Worm (Caenorhabditis elegans) whole organism, L1 larva: Measurements from ENCODE around the gene ZK1010.5.
A peak's percentile ranks its signal among the peaks of the same experiment; 100 is the strongest.

Experiments
- C16A3.4 ChIP-seq: fragments of 150-350 bp; optimal IDR thresholded peaks from 2 replicates; lab custom pipeline; 2014; ENCODE audit warnings: missing biosample characterization, missing genetic modification characterization
- C34B4.2 ChIP-seq: sonication (generic microtip); optimal IDR thresholded peaks from 2 replicates; lab custom pipeline; 2017; ENCODE audit warnings: mild to moderate bottlenecking, missing genetic modification characterization, missing compliant biosample characterization
- F16B12.6 ChIP-seq: fragments of 150-350 bp; optimal IDR thresholded peaks from 2 replicates; lab custom pipeline; 2014; ENCODE audit warnings: missing biosample characterization, missing genetic modification characterization
- Y116A8C.19 ChIP-seq: sonication (generic microtip); optimal IDR thresholded peaks from 2 replicates; lab custom pipeline; 2016; ENCODE audit warnings: missing compliant biosample characterization, missing genetic modification characterization, borderline replicate concordance
- alr-1 ChIP-seq: fragments of 200-800 bp; sonication (Bioruptor generic); optimal IDR thresholded peaks from 2 replicates; lab custom pipeline; 2018; ENCODE audit warnings: borderline replicate concordance, mild to moderate bottlenecking, missing genetic modification characterization, missing compliant biosample characterization
- aly-2 ChIP-seq: fragments of 150-350 bp; optimal IDR thresholded peaks from 2 replicates; lab custom pipeline; 2014; ENCODE audit warnings: missing biosample characterization, missing genetic modification characterization
- ama-1 ChIP-seq: fragments of 150-350 bp; optimal IDR thresholded peaks from 2 replicates; lab custom pipeline; 2014
- blmp-1 ChIP-seq: fragments of 150-350 bp; optimal IDR thresholded peaks from 2 replicates; lab custom pipeline; 2014; ENCODE audit warnings: missing biosample characterization, missing genetic modification characterization
- ceh-88 ChIP-seq: fragments of 200-800 bp; sonication (Bioruptor generic); IDR thresholded peaks from 2 replicates; pipeline ENCODE4 v1.3.6; 2022; ENCODE audit warnings: missing genetic modification characterization, missing compliant biosample characterization
- dpl-1 ChIP-seq, 3 experiments: fragments of 150-350 bp in 2 of 3; sonication (generic microtip) in 1 of 3; optimal IDR thresholded peaks; 2 replicates each; lab custom pipeline; 2014 to 2017; ENCODE audit warnings: missing biosample characterization in 3 of 3, missing genetic modification characterization in 3 of 3, missing genetic modification reagents in 3 of 3
- dsc-1 ChIP-seq: sonication (generic microtip); optimal IDR thresholded peaks from 2 replicates; lab custom pipeline; 2016; ENCODE audit warnings: mild to moderate bottlenecking, missing genetic modification characterization, missing compliant biosample characterization
- efl-1 ChIP-seq, 4 experiments: fragments of 150-350 bp; optimal IDR thresholded peaks in 3 of 4; peaks in 1 of 4; 1 replicate in 1 of 4; 2 replicates in 3 of 4; lab custom pipeline; 2014; ENCODE audit warnings: missing biosample characterization in 2 of 4, missing genetic modification characterization in 2 of 4, missing genetic modification reagents in 2 of 4
- elt-2 ChIP-seq: sonication (generic microtip); optimal IDR thresholded peaks from 2 replicates; lab custom pipeline; 2016; ENCODE audit warnings: missing genetic modification characterization, mild to moderate bottlenecking, inconsistent platforms, missing compliant biosample characterization, missing genetic modification reagents
- elt-3 ChIP-seq, 6 experiments: fragments of 150-350 bp in 1 of 6; sonication (generic microtip); optimal IDR thresholded peaks; 2 replicates each; lab custom pipeline; 2017 to 2018; ENCODE audit warnings: missing biosample characterization in 6 of 6, missing genetic modification characterization in 6 of 6, inconsistent platforms in 1 of 6
- ets-5 ChIP-seq: fragments of 200-800 bp; sonication (Bioruptor generic); IDR thresholded peaks from 2 replicates; pipeline ENCODE4 v1.3.6; 2022; ENCODE audit warnings: missing genetic modification characterization, missing compliant biosample characterization
- fkh-8 ChIP-seq: sonication (generic microtip); optimal IDR thresholded peaks from 2 replicates; lab custom pipeline; 2016; ENCODE audit warnings: mild to moderate bottlenecking, missing genetic modification characterization, missing compliant biosample characterization
- hlh-17 ChIP-seq: fragments of 200-800 bp; sonication (Bioruptor generic); optimal IDR thresholded peaks from 2 replicates; lab custom pipeline; 2018; ENCODE audit warnings: missing genetic modification characterization, mild to moderate bottlenecking, missing compliant biosample characterization, moderate library complexity, borderline replicate concordance
- hlh-4 ChIP-seq: sonication (generic microtip); optimal IDR thresholded peaks from 2 replicates; lab custom pipeline; 2016; ENCODE audit warnings: mild to moderate bottlenecking, missing genetic modification characterization, missing compliant biosample characterization
- irx-1 ChIP-seq: sonication (generic microtip); optimal IDR thresholded peaks from 2 replicates; lab custom pipeline; 2016; ENCODE audit warnings: missing genetic modification characterization, missing compliant biosample characterization
- isw-1 ChIP-seq: fragments of 200-800 bp; sonication (Bioruptor generic); IDR thresholded peaks from 2 replicates; pipeline ENCODE4 v1.3.6; 2022; ENCODE audit warnings: missing genetic modification characterization, missing compliant biosample characterization
- jun-1 ChIP-seq: fragments of 150-350 bp; optimal IDR thresholded peaks from 2 replicates; lab custom pipeline; 2014; ENCODE audit warnings: missing biosample characterization, missing genetic modification reagents, missing genetic modification characterization
- lin-35 ChIP-seq, 2 experiments: fragments of 150-350 bp; optimal IDR thresholded peaks; 2 replicates each; lab custom pipeline; 2014; ENCODE audit warnings: missing biosample characterization in 2 of 2, missing genetic modification characterization in 2 of 2, missing genetic modification reagents in 2 of 2
- lin-39 ChIP-seq: fragments of 150-350 bp; optimal IDR thresholded peaks from 2 replicates; lab custom pipeline; 2014; ENCODE audit warnings: missing biosample characterization, missing genetic modification reagents, missing genetic modification characterization
- lsy-2 ChIP-seq, 2 experiments: fragments of 150-350 bp; optimal IDR thresholded peaks; 2 replicates each; lab custom pipeline; 2014; ENCODE audit warnings: missing biosample characterization in 2 of 2, missing genetic modification characterization in 2 of 2
- mab-9 ChIP-seq: fragments of 200-800 bp; sonication (Bioruptor generic); IDR thresholded peaks from 2 replicates; pipeline ENCODE4 v1.3.6; 2022; ENCODE audit warnings: missing genetic modification reagents, missing genetic modification characterization, missing compliant biosample characterization
- mdl-1 ChIP-seq, 2 experiments: fragments of 150-350 bp; optimal IDR thresholded peaks; 2 replicates each; lab custom pipeline; 2014 to 2017; ENCODE audit warnings: missing biosample characterization in 2 of 2, missing genetic modification characterization in 2 of 2, inconsistent platforms in 1 of 2
- mep-1 ChIP-seq: fragments of 150-350 bp; optimal IDR thresholded peaks from 2 replicates; lab custom pipeline; 2014; ENCODE audit warnings: missing biosample characterization, missing genetic modification characterization
- nhr-19 ChIP-seq: fragments of 200-800 bp; sonication (Bioruptor generic); conservative IDR thresholded peaks from 2 replicates; pipeline ENCODE4 v1.3.6; 2022; ENCODE audit warnings: missing genetic modification characterization, missing compliant biosample characterization
- nhr-20 ChIP-seq: sonication (generic microtip); optimal IDR thresholded peaks from 2 replicates; lab custom pipeline; 2016; ENCODE audit warnings: mild to moderate bottlenecking, missing genetic modification characterization, missing compliant biosample characterization
- nhr-237 ChIP-seq: fragments of 150-350 bp; optimal IDR thresholded peaks from 2 replicates; lab custom pipeline; 2014; ENCODE audit warnings: missing biosample characterization, missing genetic modification characterization
- nhr-47 ChIP-seq: sonication (generic microtip); optimal IDR thresholded peaks from 2 replicates; lab custom pipeline; 2016; ENCODE audit warnings: mild to moderate bottlenecking, missing genetic modification characterization, moderate library complexity, missing compliant biosample characterization
- nhr-71 ChIP-seq: sonication (generic microtip); optimal IDR thresholded peaks from 2 replicates; lab custom pipeline; 2016; ENCODE audit warnings: mild to moderate bottlenecking, missing genetic modification characterization, moderate library complexity, missing compliant biosample characterization
- nhr-76 ChIP-seq: sonication (generic microtip); optimal IDR thresholded peaks from 2 replicates; lab custom pipeline; 2017; ENCODE audit warnings: missing biosample characterization, missing genetic modification characterization
- nhr-85 ChIP-seq: sonication (generic microtip); peaks from one replicate; lab custom pipeline; 2016; ENCODE audit warnings: missing genetic modification characterization, inconsistent platforms, missing compliant biosample characterization
- nhr-90 ChIP-seq: sonication (generic microtip); optimal IDR thresholded peaks from 2 replicates; lab custom pipeline; 2016; ENCODE audit warnings: mild to moderate bottlenecking, missing genetic modification characterization, missing compliant biosample characterization; ENCODE audit not compliant: poor library complexity
- rnt-1 ChIP-seq: sonication (generic microtip); optimal IDR thresholded peaks from 2 replicates; lab custom pipeline; 2016; ENCODE audit warnings: mild to moderate bottlenecking, missing genetic modification characterization, moderate library complexity, missing compliant biosample characterization
- skn-1 ChIP-seq: fragments of 150-350 bp; optimal IDR thresholded peaks from 2 replicates; lab custom pipeline; 2014; ENCODE audit warnings: missing biosample characterization, missing genetic modification characterization
- snu-23 ChIP-seq: sonication (generic microtip); optimal IDR thresholded peaks from 2 replicates; lab custom pipeline; 2016; ENCODE audit warnings: missing genetic modification characterization, missing compliant biosample characterization
- swsn-7 ChIP-seq: sonication (generic microtip); optimal IDR thresholded peaks from 2 replicates; lab custom pipeline; 2016; ENCODE audit warnings: missing genetic modification characterization, missing compliant biosample characterization
- unc-130 ChIP-seq: fragments of 150-350 bp; optimal IDR thresholded peaks from 2 replicates; lab custom pipeline; 2017; ENCODE audit warnings: missing biosample characterization, missing genetic modification characterization, inconsistent platforms
- unc-30 ChIP-seq: sonication (generic microtip); optimal IDR thresholded peaks from 2 replicates; lab custom pipeline; 2017; ENCODE audit warnings: missing biosample characterization, missing genetic modification characterization
- unc-62 ChIP-seq: fragments of 150-350 bp; optimal IDR thresholded peaks from 2 replicates; lab custom pipeline; 2014; ENCODE audit warnings: missing biosample characterization, missing genetic modification reagents, missing genetic modification characterization
- unc-98 ChIP-seq: fragments of 200-800 bp; sonication (Bioruptor generic); IDR thresholded peaks from 2 replicates; pipeline ENCODE4 v1.3.6; 2022; ENCODE audit warnings: missing genetic modification characterization, missing compliant biosample characterization
- vab-15 ChIP-seq: sonication (generic microtip); optimal IDR thresholded peaks from 2 replicates; lab custom pipeline; 2017; ENCODE audit warnings: missing genotype, mild to moderate bottlenecking, missing genetic modification characterization, missing compliant biosample characterization
- xbp-1 ChIP-seq: sonication (generic microtip); optimal IDR thresholded peaks from 2 replicates; lab custom pipeline; 2016; ENCODE audit warnings: missing genetic modification characterization, missing compliant biosample characterization
- ztf-4 ChIP-seq: fragments of 150-350 bp; optimal IDR thresholded peaks from 2 replicates; lab custom pipeline; 2014; ENCODE audit warnings: missing biosample characterization, missing genetic modification characterization

The ZK1010.5 gene

ce11 chrIII:12977559-12977958 is 9.8 kb downstream of the ZK1010.5 start, which contains the start of gene ZK1010.2:
Gene ZK1010.2, minus strand, starts transcription at chrIII:12977862.
- TF ChIP-seq hlh-4 (tag; lab: Kevin White, UChicago) (no peak), nhr-47 (tag; lab: Kevin White, UChicago) (peak; percentile 28), elt-2 (tag; lab: Kevin White, UChicago) (no peak), ztf-4 (no peak), C34B4.2 (no peak), ama-1 (lab: Kevin White, UChicago) (no peak), nhr-90 (tag; lab: Kevin White, UChicago) (no peak), lsy-2 (tag; optimal IDR thresholded peaks at IDR 0.05; lab: Kevin White, UChicago) (peak in 1 of 2 experiments; percentile 4), isw-1 (no peak), unc-62 (GFP tag; lab: Kevin White, UChicago) (no peak), Y116A8C.19 (no peak), mab-9 (GFP tag; lab: Robert Waterston, UW) (0 out of 2 replicates have a peak, but pooled peaks have one; percentile 33), aly-2 (tag; lab: Kevin White, UChicago) (no peak)
- TF ChIP-seq, all 84 proteins: peak for 3

DNA sequence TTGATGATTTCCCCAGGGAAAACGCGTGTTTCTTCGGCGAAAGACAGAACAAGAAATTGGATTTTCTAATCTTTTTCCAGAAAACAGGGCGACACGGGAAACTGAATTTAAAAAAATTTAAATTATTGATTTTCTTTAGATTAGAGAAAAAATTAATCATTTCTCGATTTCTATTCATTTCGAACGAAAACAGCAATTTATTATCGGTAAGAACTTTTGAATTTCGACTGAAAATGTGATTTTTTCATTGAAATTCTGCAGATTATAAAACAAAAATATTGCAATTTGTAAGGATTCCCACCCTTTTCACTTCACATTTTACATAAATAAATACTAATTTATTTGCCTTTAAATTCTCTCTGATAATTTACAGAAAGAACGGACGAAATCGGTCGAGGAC is 14.9 kb downstream of the ZK1010.5 start, which contains the start of gene bckd-1A:
bckd-1A (minus strand) TSS at position 101 of the 400 bp plus-strand sequence.
- TF ChIP-seq unc-30 (no peak), fkh-8 (no peak), skn-1 (no peak), alr-1 (tag; lab: Kevin White, UChicago) (no peak), snu-23 (GFP tag; lab: Kevin White, UChicago) (no peak), mdl-1 (tag; optimal IDR thresholded peaks at IDR 0.05; lab: Kevin White, UChicago) (no peak), ama-1 (lab: Kevin White, UChicago) (no peak), ceh-88 (GFP tag; lab: Robert Waterston, UW) (no peak), nhr-237 (tag; lab: Kevin White, UChicago) (no peak)

ce11 chrIII:12971828-12972379 is 15.4 kb downstream of the ZK1010.5 start:
- peak; percentile 69 for TF ChIP-seq mep-1 (tag; lab: Kevin White, UChicago)
- TF ChIP-seq nhr-71 = peak; percentile 49
- TF ChIP-seq unc-98 = no peak
- TF ChIP-seq dsc-1 (tag; lab: Kevin White, UChicago) = peak; percentile 2
- TF ChIP-seq snu-23 (GFP tag; lab: Kevin White, UChicago) = peak; percentile 48
- TF ChIP-seq xbp-1 (tag; lab: Kevin White, UChicago) = peak; percentile 34
- TF ChIP-seq lin-35 (GFP tag; optimal IDR thresholded peaks at IDR 0.05; lab: Kevin White, UChicago) = peak; percentile 14 to 64
- TF ChIP-seq F16B12.6 (tag; lab: Kevin White, UChicago) = peak; percentile 87
- TF ChIP-seq nhr-76 = no peak
- no peak for TF ChIP-seq hlh-17 (GFP tag; lab: Kevin White, UChicago)
- TF ChIP-seq nhr-19 = peak; percentile 9; the same call in 1 of the 2 replicates
- no peak for TF ChIP-seq nhr-237 (tag; lab: Kevin White, UChicago)
- TF ChIP-seq blmp-1 (tag; lab: Kevin White, UChicago) = peak; percentile 61
- no peak for TF ChIP-seq mab-9 (GFP tag; lab: Robert Waterston, UW)
- peak; percentile 13 for TF ChIP-seq nhr-20 (tag; lab: Kevin White, UChicago)
- TF ChIP-seq mdl-1 (tag; optimal IDR thresholded peaks at IDR 0.05; lab: Kevin White, UChicago) = no peak
- TF ChIP-seq jun-1 (tag; lab: Kevin White, UChicago) = no peak
- peak; percentile 17 for TF ChIP-seq skn-1
- peak; percentile 9 for TF ChIP-seq swsn-7 (tag; lab: Kevin White, UChicago)
- peak; percentile 15 for TF ChIP-seq unc-130 (tag; lab: Kevin White, UChicago)
- peak; percentile 56 for TF ChIP-seq rnt-1 (tag; lab: Kevin White, UChicago)
- peak; percentile 39 for TF ChIP-seq nhr-47 (tag; lab: Kevin White, UChicago)
- no peak for TF ChIP-seq vab-15 (tag; lab: Kevin White, UChicago)
- peak; percentile 27 to 57 (median 54) for TF ChIP-seq dpl-1 (GFP tag; optimal IDR thresholded peaks at IDR 0.05; lab: Kevin White, UChicago)
- no peak for TF ChIP-seq lin-39 (tag; lab: Kevin White, UChicago)
- peak; percentile 20 for TF ChIP-seq irx-1 (tag; lab: Kevin White, UChicago)
- peak; percentile 61 to 86 for TF ChIP-seq lsy-2 (tag; optimal IDR thresholded peaks at IDR 0.05; lab: Kevin White, UChicago)
- TF ChIP-seq elt-3 (tag; optimal IDR thresholded peaks at IDR 0.05; lab: Kevin White, UChicago) = peak in 2 of 6 experiments; percentile 16 to 24
- TF ChIP-seq nhr-85 (tag; lab: Kevin White, UChicago) = peak; percentile 69
- TF ChIP-seq efl-1 (optimal IDR thresholded peaks at IDR 0.05; lab: Kevin White, UChicago) = peak; percentile 51 to 59
- peak; percentile 55 to 95 for TF ChIP-seq efl-1 (GFP tag; optimal IDR thresholded peaks at IDR 0.05 in 1 of 2; lab: Kevin White, UChicago)
- TF ChIP-seq ets-5 (GFP tag; lab: Robert Waterston, UW) = no peak
- TF ChIP-seq C16A3.4 (tag; lab: Kevin White, UChicago) = peak; percentile 32
